Worm (Caenorhabditis elegans) whole organism, L1 larva: ENCODE results near the gene ZK632.2.

Experiments
- C04F5.9 ChIP-seq: sonication (generic microtip); optimal IDR thresholded peaks from 2 replicates; lab custom pipeline; 2016; ENCODE audit warnings: missing genetic modification characterization, missing compliant biosample characterization
- C34B4.2 ChIP-seq: sonication (generic microtip); optimal IDR thresholded peaks from 2 replicates; lab custom pipeline; 2017; ENCODE audit warnings: mild to moderate bottlenecking, missing genetic modification characterization, missing compliant biosample characterization
- Y116A8C.19 ChIP-seq: sonication (generic microtip); optimal IDR thresholded peaks from 2 replicates; lab custom pipeline; 2016; ENCODE audit warnings: missing compliant biosample characterization, missing genetic modification characterization, borderline replicate concordance
- alr-1 ChIP-seq: fragments of 200-800 bp; sonication (Bioruptor generic); optimal IDR thresholded peaks from 2 replicates; lab custom pipeline; 2018; ENCODE audit warnings: borderline replicate concordance, mild to moderate bottlenecking, missing genetic modification characterization, missing compliant biosample characterization
- aly-2 ChIP-seq: fragments of 150-350 bp; optimal IDR thresholded peaks from 2 replicates; lab custom pipeline; 2014; ENCODE audit warnings: missing biosample characterization, missing genetic modification characterization
- blmp-1 ChIP-seq: fragments of 150-350 bp; optimal IDR thresholded peaks from 2 replicates; lab custom pipeline; 2014; ENCODE audit warnings: missing biosample characterization, missing genetic modification characterization
- ceh-63 ChIP-seq: fragments of 200-800 bp; sonication (Bioruptor generic); optimal IDR thresholded peaks from 2 replicates; lab custom pipeline; 2018; ENCODE audit warnings: mild to moderate bottlenecking, missing genetic modification characterization, missing compliant biosample characterization
- efl-3 ChIP-seq: fragments of 200-800 bp; sonication (Bioruptor generic); optimal IDR thresholded peaks from 2 replicates; lab custom pipeline; 2018; ENCODE audit warnings: mild to moderate bottlenecking, missing genetic modification characterization, missing compliant biosample characterization
- egl-27 ChIP-seq, 2 experiments: fragments of 150-350 bp in 1 of 2; sonication (generic microtip); optimal IDR thresholded peaks; 3 replicates each; lab custom pipeline; 2017 to 2018; ENCODE audit warnings: missing biosample characterization in 2 of 2, missing genetic modification characterization in 2 of 2, missing genetic modification reagents in 2 of 2
- elt-2 ChIP-seq: sonication (generic microtip); optimal IDR thresholded peaks from 2 replicates; lab custom pipeline; 2016; ENCODE audit warnings: missing genetic modification characterization, mild to moderate bottlenecking, inconsistent platforms, missing compliant biosample characterization, missing genetic modification reagents
- fkh-10 ChIP-seq: sonication (generic microtip); optimal IDR thresholded peaks from 2 replicates; lab custom pipeline; 2017; ENCODE audit warnings: missing biosample characterization, missing genetic modification reagents, missing genetic modification characterization
- fkh-4 ChIP-seq: sonication (generic microtip); optimal IDR thresholded peaks from 2 replicates; lab custom pipeline; 2016; ENCODE audit warnings: missing compliant biosample characterization, missing genetic modification characterization, borderline replicate concordance
- hlh-17 ChIP-seq: fragments of 200-800 bp; sonication (Bioruptor generic); optimal IDR thresholded peaks from 2 replicates; lab custom pipeline; 2018; ENCODE audit warnings: missing genetic modification characterization, mild to moderate bottlenecking, missing compliant biosample characterization, moderate library complexity, borderline replicate concordance
- hlh-4 ChIP-seq: sonication (generic microtip); optimal IDR thresholded peaks from 2 replicates; lab custom pipeline; 2016; ENCODE audit warnings: mild to moderate bottlenecking, missing genetic modification characterization, missing compliant biosample characterization
- hpl-2 ChIP-seq: fragments of 150-350 bp; optimal IDR thresholded peaks from 2 replicates; lab custom pipeline; 2014; ENCODE audit warnings: missing biosample characterization, missing genetic modification reagents, missing genetic modification characterization
- jun-1 ChIP-seq: fragments of 150-350 bp; optimal IDR thresholded peaks from 2 replicates; lab custom pipeline; 2014; ENCODE audit warnings: missing biosample characterization, missing genetic modification reagents, missing genetic modification characterization
- lin-13 ChIP-seq: fragments of 150-350 bp; optimal IDR thresholded peaks from 2 replicates; lab custom pipeline; 2014; ENCODE audit warnings: missing biosample characterization, missing genetic modification reagents, missing genetic modification characterization
- lin-35 ChIP-seq, 2 experiments: fragments of 150-350 bp; optimal IDR thresholded peaks; 2 replicates each; lab custom pipeline; 2014; ENCODE audit warnings: missing biosample characterization in 2 of 2, missing genetic modification characterization in 2 of 2, missing genetic modification reagents in 2 of 2
- lir-3 ChIP-seq: sonication (generic microtip); optimal IDR thresholded peaks from 2 replicates; lab custom pipeline; 2016; ENCODE audit warnings: mild to moderate bottlenecking, missing genetic modification characterization, moderate library complexity, missing compliant biosample characterization; ENCODE audit not compliant: poor library complexity
- mep-1 ChIP-seq: fragments of 150-350 bp; optimal IDR thresholded peaks from 2 replicates; lab custom pipeline; 2014; ENCODE audit warnings: missing biosample characterization, missing genetic modification characterization
- nhr-19 ChIP-seq: fragments of 200-800 bp; sonication (Bioruptor generic); conservative IDR thresholded peaks from 2 replicates; pipeline ENCODE4 v1.3.6; 2022; ENCODE audit warnings: missing genetic modification characterization, missing compliant biosample characterization
- nhr-237 ChIP-seq: fragments of 150-350 bp; optimal IDR thresholded peaks from 2 replicates; lab custom pipeline; 2014; ENCODE audit warnings: missing biosample characterization, missing genetic modification characterization
- nhr-71 ChIP-seq: sonication (generic microtip); optimal IDR thresholded peaks from 2 replicates; lab custom pipeline; 2016; ENCODE audit warnings: mild to moderate bottlenecking, missing genetic modification characterization, moderate library complexity, missing compliant biosample characterization
- nhr-76 ChIP-seq: sonication (generic microtip); optimal IDR thresholded peaks from 2 replicates; lab custom pipeline; 2017; ENCODE audit warnings: missing biosample characterization, missing genetic modification characterization
- nhr-90 ChIP-seq: sonication (generic microtip); optimal IDR thresholded peaks from 2 replicates; lab custom pipeline; 2016; ENCODE audit warnings: mild to moderate bottlenecking, missing genetic modification characterization, missing compliant biosample characterization; ENCODE audit not compliant: poor library complexity
- pax-3 ChIP-seq: fragments of 200-800 bp; sonication (Bioruptor generic); optimal IDR thresholded peaks from 2 replicates; lab custom pipeline; 2018; ENCODE audit warnings: mild to moderate bottlenecking, missing genetic modification characterization, moderate library complexity, missing compliant biosample characterization
- pqm-1 ChIP-seq: sonication (generic microtip); optimal IDR thresholded peaks from 3 replicates; lab custom pipeline; 2017; ENCODE audit warnings: missing biosample characterization, missing genetic modification characterization
- rnt-1 ChIP-seq: sonication (generic microtip); optimal IDR thresholded peaks from 2 replicates; lab custom pipeline; 2016; ENCODE audit warnings: mild to moderate bottlenecking, missing genetic modification characterization, moderate library complexity, missing compliant biosample characterization
- skn-1 ChIP-seq: fragments of 150-350 bp; optimal IDR thresholded peaks from 2 replicates; lab custom pipeline; 2014; ENCODE audit warnings: missing biosample characterization, missing genetic modification characterization
- snpc-4 ChIP-seq: fragments of 150-350 bp; optimal IDR thresholded peaks from 2 replicates; lab custom pipeline; 2014; ENCODE audit warnings: missing biosample characterization, missing genetic modification characterization
- sup-37 ChIP-seq: fragments of 200-800 bp; sonication (Bioruptor generic); optimal IDR thresholded peaks from 2 replicates; lab custom pipeline; 2018; ENCODE audit warnings: mild to moderate bottlenecking, missing genetic modification characterization, missing compliant biosample characterization
- tbx-2 ChIP-seq: sonication (generic microtip); optimal IDR thresholded peaks from 2 replicates; lab custom pipeline; 2016; ENCODE audit warnings: missing genetic modification characterization, missing compliant biosample characterization
- unc-130 ChIP-seq: fragments of 150-350 bp; optimal IDR thresholded peaks from 2 replicates; lab custom pipeline; 2017; ENCODE audit warnings: missing biosample characterization, missing genetic modification characterization, inconsistent platforms
- unc-30 ChIP-seq: sonication (generic microtip); optimal IDR thresholded peaks from 2 replicates; lab custom pipeline; 2017; ENCODE audit warnings: missing biosample characterization, missing genetic modification characterization
- unc-86 ChIP-seq: sonication (generic microtip); optimal IDR thresholded peaks from 2 replicates; lab custom pipeline; 2016; ENCODE audit warnings: missing genetic modification characterization, missing compliant biosample characterization
- zag-1 ChIP-seq: fragments of 150-350 bp; optimal IDR thresholded peaks from 2 replicates; lab custom pipeline; 2014; ENCODE audit warnings: missing biosample characterization, missing genetic modification characterization
- zip-4 ChIP-seq: fragments of 200-800 bp; sonication (Bioruptor generic); optimal IDR thresholded peaks from 2 replicates; lab custom pipeline; 2018; ENCODE audit warnings: mild to moderate bottlenecking, missing genetic modification characterization, moderate library complexity, missing compliant biosample characterization
- ztf-4 ChIP-seq: fragments of 150-350 bp; optimal IDR thresholded peaks from 2 replicates; lab custom pipeline; 2014; ENCODE audit warnings: missing biosample characterization, missing genetic modification characterization

Gene ZK632.2

DNA sequence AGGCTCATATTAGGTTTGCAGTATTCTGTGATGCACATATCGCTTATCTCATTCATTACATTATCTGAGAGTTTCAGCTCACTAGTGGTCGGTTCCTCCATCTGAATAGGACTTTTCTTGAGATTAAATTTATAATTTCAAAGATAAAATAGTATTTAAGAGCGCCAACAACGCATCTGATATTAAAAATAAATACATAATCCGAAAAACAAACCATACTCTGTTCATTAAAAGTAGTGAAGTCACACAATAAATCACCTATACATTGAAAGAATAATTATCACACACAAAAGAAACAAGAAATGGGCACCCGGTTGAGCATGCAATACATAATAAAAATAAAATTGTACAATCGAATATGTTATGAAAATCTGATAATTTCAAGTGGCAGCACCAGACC, 41.5 kb upstream of the ZK632.2 start, which contains the start of gene vps-53:
TSS of gene vps-53 (minus strand) at position 101 of the 400 bp plus-strand sequence.
- TF ChIP-seq elt-2 (tag; lab: Kevin White, UChicago) (no peak), hlh-17 (GFP tag; lab: Kevin White, UChicago) (no peak), pax-3 (tag; lab: Kevin White, UChicago) (no peak), sup-37 (GFP tag; lab: Kevin White, UChicago) (no peak), fkh-10 (GFP tag; lab: Kevin White, UChicago) (no peak), lin-35 (GFP tag; optimal IDR thresholded peaks at IDR 0.05; lab: Kevin White, UChicago) (no peak), jun-1 (tag; lab: Kevin White, UChicago) (no peak), tbx-2 (tag; lab: Kevin White, UChicago) (no peak), egl-27 (tag; optimal IDR thresholded peaks at IDR 0.05; lab: Kevin White, UChicago) (no peak), lir-3 (tag; lab: Kevin White, UChicago) (no peak), Y116A8C.19 (tag; lab: Kevin White, UChicago) (no peak), rnt-1 (tag; lab: Kevin White, UChicago) (no peak)

DNA sequence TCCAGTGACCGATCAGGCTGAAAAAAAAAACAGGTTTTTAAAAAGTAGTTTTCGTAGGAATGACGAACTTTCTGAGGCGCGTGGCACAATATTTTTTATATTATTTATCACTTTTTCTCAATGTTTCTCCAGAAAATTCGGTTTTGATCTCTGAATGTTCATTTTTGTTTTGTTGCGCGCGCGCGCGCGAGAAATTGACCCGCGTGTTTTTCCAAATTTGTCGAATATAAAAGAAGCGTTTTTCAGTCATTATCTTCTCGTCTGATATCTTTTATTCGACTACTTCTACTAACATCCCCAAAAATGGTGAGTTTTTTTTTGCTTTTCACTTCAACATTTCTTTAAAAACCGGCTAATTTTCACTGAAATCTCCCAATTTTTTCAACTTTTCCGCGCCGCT, 40.1 kb upstream of the ZK632.2 start, which contains the start of gene rmd-1:
TSS of gene rmd-1 (plus strand) at position 247 of the 400 bp plus-strand sequence.
- no peak for TF ChIP-seq C34B4.2

DNA sequence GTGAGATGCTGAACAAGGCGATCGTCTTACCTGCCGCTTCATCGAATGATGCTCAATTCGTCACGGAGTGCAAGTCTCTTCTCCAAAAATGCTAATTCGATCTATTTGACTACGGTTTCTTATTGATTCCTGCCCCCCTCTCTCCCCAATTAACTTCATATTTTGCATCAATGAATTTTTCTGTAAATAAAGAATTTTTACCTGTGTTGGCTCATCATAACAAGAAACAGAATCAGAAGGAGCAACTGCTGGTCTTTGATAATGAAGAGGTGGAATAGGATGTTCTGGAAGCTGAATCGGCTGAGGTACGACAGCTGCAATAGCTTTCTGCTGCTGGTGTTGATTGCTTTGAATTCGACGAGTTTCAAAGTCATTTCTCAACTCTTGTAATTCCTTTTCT, 38.7 kb upstream of the ZK632.2 start:
- no peak for TF ChIP-seq zip-4
- TF ChIP-seq unc-130 (tag; lab: Kevin White, UChicago), result no peak
- TF ChIP-seq snpc-4 (tag; lab: Kevin White, UChicago), result no peak
- no peak for TF ChIP-seq ceh-63 (GFP tag; lab: Kevin White, UChicago)
- TF ChIP-seq fkh-4, result no peak
- no peak for TF ChIP-seq hpl-2 (GFP tag; lab: Kevin White, UChicago)
- TF ChIP-seq jun-1 (tag; lab: Kevin White, UChicago), result no peak
- no peak for TF ChIP-seq C34B4.2
- no peak for TF ChIP-seq nhr-90 (tag; lab: Kevin White, UChicago)
- no peak for TF ChIP-seq nhr-76

DNA sequence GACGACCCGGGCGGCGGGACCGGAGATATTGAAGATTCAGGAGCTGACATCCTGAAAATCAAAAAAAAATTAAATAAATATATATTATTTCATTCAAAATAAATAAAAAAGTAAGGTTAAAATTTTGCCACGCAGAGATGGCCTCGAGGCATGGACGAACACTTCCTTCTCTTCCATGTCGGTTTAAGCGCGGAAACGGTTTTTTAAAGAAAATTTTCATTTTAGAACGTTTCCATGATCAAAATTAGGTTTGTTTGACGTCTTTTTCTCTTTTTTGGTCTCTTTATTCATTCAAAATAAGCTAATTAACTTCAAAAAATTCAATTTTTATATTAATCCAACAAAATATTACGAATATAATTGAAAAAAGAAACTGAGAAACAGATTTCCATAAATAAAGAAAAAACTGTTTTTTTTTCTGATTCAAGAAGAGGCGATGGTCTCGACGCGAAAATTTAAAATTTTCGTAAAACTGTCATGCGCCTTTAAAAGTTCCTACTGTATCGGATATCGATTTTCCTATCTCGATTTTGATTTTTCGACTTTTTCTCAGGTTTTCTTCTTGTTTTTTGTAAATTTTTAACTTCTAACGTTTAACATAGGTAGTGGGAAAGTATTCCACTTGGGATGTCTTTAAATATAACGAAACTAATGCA, 36.7 kb upstream of the ZK632.2 start, which contains the start of gene gcc-2:
TSS of gene gcc-2 (minus strand) at position 51 of the 656 bp plus-strand sequence.
- TF ChIP-seq lin-13 (GFP tag; lab: Kevin White, UChicago) (no peak), C04F5.9 (tag; lab: Kevin White, UChicago) (no peak), unc-86 (tag; lab: Kevin White, UChicago) (no peak), efl-3 (GFP tag; lab: Kevin White, UChicago) (no peak), hpl-2 (GFP tag; lab: Kevin White, UChicago) (no peak), elt-2 (tag; lab: Kevin White, UChicago) (no peak), unc-30 (tag; lab: Kevin White, UChicago) (no peak), lin-35 (GFP tag; optimal IDR thresholded peaks at IDR 0.05; lab: Kevin White, UChicago) (no peak), lir-3 (tag; lab: Kevin White, UChicago) (no peak), nhr-19 (no peak)

DNA sequence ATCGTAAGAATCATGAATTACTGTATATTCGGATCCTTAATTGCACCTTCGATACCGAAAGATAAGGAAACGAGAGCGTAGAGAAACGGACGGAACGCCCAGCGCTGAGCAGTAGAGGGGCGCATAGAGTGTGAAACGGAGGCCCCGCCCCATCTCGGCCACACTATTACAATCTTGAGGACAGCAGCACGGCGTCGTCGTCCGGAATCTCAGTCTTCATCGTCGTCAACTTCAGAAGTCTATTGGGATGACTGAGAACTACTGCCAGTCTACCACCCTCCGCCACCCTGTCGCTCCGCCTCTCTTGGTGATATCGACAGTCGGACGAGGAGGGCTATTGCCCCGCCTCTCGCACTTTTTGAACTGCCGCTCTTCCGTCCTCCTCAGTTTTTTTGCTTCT, 34.2 kb upstream of the ZK632.2 start:
- TF ChIP-seq alr-1 (tag; lab: Kevin White, UChicago) (no peak), mep-1 (no peak), blmp-1 (tag; lab: Kevin White, UChicago) (no peak), jun-1 (tag; lab: Kevin White, UChicago) (no peak), rnt-1 (tag; lab: Kevin White, UChicago) (no peak), hlh-4 (tag; lab: Kevin White, UChicago) (no peak), skn-1 (tag; lab: Kevin White, UChicago) (no peak), aly-2 (tag; lab: Kevin White, UChicago) (no peak), nhr-71 (no peak), zag-1 (tag; lab: Kevin White, UChicago) (no peak), nhr-237 (tag; lab: Kevin White, UChicago) (no peak), pqm-1 (no peak), ztf-4 (tag; lab: Kevin White, UChicago) (no peak)
